Worm (Caenorhabditis elegans) whole organism, L3 larva: ENCODE data around the gene T26G10.1.

Experiments
- R02D3.7 ChIP-seq: fragments of 150-350 bp; optimal IDR thresholded peaks from 2 replicates; lab custom pipeline; 2014; ENCODE audit warnings: missing biosample characterization, missing genetic modification characterization
- ZK546.5 ChIP-seq: sonication (generic microtip); optimal IDR thresholded peaks from 2 replicates; lab custom pipeline; 2017; ENCODE audit warnings: missing biosample characterization, missing genetic modification characterization
- aly-2 ChIP-seq: fragments of 150-350 bp; optimal IDR thresholded peaks from 2 replicates; lab custom pipeline; 2014; ENCODE audit warnings: missing biosample characterization, missing genetic modification characterization
- ama-1 ChIP-seq: fragments of 150-350 bp; optimal IDR thresholded peaks from 2 replicates; lab custom pipeline; 2018
- ceh-16 ChIP-seq: sonication (generic microtip); optimal IDR thresholded peaks from 2 replicates; lab custom pipeline; 2017; ENCODE audit warnings: missing biosample characterization, missing genetic modification characterization
- ceh-28 ChIP-seq: fragments of 150-350 bp; optimal IDR thresholded peaks from 2 replicates; lab custom pipeline; 2014; ENCODE audit warnings: missing biosample characterization, missing genetic modification reagents, missing genetic modification characterization
- ceh-82 ChIP-seq: fragments of 150-350 bp; optimal IDR thresholded peaks from 2 replicates; lab custom pipeline; 2014; ENCODE audit warnings: missing biosample characterization, missing genetic modification characterization
- ceh-9 ChIP-seq: sonication (generic microtip); optimal IDR thresholded peaks from 2 replicates; lab custom pipeline; 2018; ENCODE audit warnings: missing biosample characterization, missing genetic modification characterization
- daf-12 ChIP-seq: fragments of 150-350 bp; optimal IDR thresholded peaks from 2 replicates; lab custom pipeline; 2014; ENCODE audit warnings: missing biosample characterization, missing genetic modification reagents, missing genetic modification characterization
- egl-27 ChIP-seq: sonication (generic microtip); optimal IDR thresholded peaks from 4 replicates; lab custom pipeline; 2017; ENCODE audit warnings: missing biosample characterization, missing genetic modification reagents, missing genetic modification characterization
- egl-5 ChIP-seq: fragments of 150-350 bp; optimal IDR thresholded peaks from 2 replicates; lab custom pipeline; 2017; ENCODE audit warnings: missing biosample characterization, missing genetic modification reagents, missing genetic modification characterization, inconsistent platforms
- elt-2 ChIP-seq: sonication (generic microtip); optimal IDR thresholded peaks from 2 replicates; lab custom pipeline; 2016; ENCODE audit warnings: missing genetic modification reagents, mild to moderate bottlenecking, missing genetic modification characterization, missing compliant biosample characterization
- elt-3 ChIP-seq, 3 experiments: fragments of 150-350 bp in 1 of 3; sonication (generic microtip) in 2 of 3; optimal IDR thresholded peaks; 2 replicates in 2 of 3; 4 replicates in 1 of 3; lab custom pipeline; 2014 to 2017; ENCODE audit warnings: missing biosample characterization in 3 of 3, missing genetic modification characterization in 3 of 3
- eor-1 ChIP-seq, 2 experiments: fragments of 150-350 bp; optimal IDR thresholded peaks; 2 replicates each; lab custom pipeline; 2014 to 2018; ENCODE audit warnings: missing biosample characterization in 2 of 2, missing genetic modification characterization in 2 of 2
- fkh-10 ChIP-seq: sonication (generic microtip); optimal IDR thresholded peaks from 2 replicates; lab custom pipeline; 2017; ENCODE audit warnings: missing biosample characterization, missing genetic modification reagents, missing genetic modification characterization
- fkh-2 ChIP-seq: fragments of 150-350 bp; optimal IDR thresholded peaks from 2 replicates; lab custom pipeline; 2014; ENCODE audit warnings: missing biosample characterization, missing genetic modification reagents, missing genetic modification characterization
- fos-1 ChIP-seq: fragments of 150-350 bp; optimal IDR thresholded peaks from 2 replicates; lab custom pipeline; 2014; ENCODE audit warnings: missing biosample characterization, missing genetic modification characterization
- hmg-11 ChIP-seq: sonication (generic microtip); optimal IDR thresholded peaks from 2 replicates; lab custom pipeline; 2016; ENCODE audit warnings: missing genetic modification characterization, missing compliant biosample characterization
- jun-1 ChIP-seq: fragments of 150-350 bp; optimal IDR thresholded peaks from 2 replicates; lab custom pipeline; 2014; ENCODE audit warnings: missing biosample characterization, missing genetic modification reagents, missing genetic modification characterization
- lin-39 ChIP-seq: fragments of 150-350 bp; optimal IDR thresholded peaks from 2 replicates; lab custom pipeline; 2018; ENCODE audit warnings: missing biosample characterization, missing genetic modification reagents, missing genetic modification characterization
- mdl-1 ChIP-seq: fragments of 150-350 bp; optimal IDR thresholded peaks from 2 replicates; lab custom pipeline; 2014; ENCODE audit warnings: missing biosample characterization, missing genetic modification characterization
- nfya-1 ChIP-seq: sonication (generic microtip); optimal IDR thresholded peaks from 2 replicates; lab custom pipeline; 2017; ENCODE audit warnings: missing genetic modification characterization, mild to moderate bottlenecking, missing compliant biosample characterization, antibody characterized with exemption, moderate library complexity; ENCODE audit not compliant: insufficient read depth
- nhr-23 ChIP-seq: fragments of 150-350 bp; optimal IDR thresholded peaks from 2 replicates; lab custom pipeline; 2014; ENCODE audit warnings: missing biosample characterization, missing genetic modification reagents, missing genetic modification characterization
- nhr-237 ChIP-seq: fragments of 150-350 bp; optimal IDR thresholded peaks from 2 replicates; lab custom pipeline; 2014; ENCODE audit warnings: missing biosample characterization, missing genetic modification characterization
- nhr-25 ChIP-seq: sonication (generic microtip); optimal IDR thresholded peaks from 2 replicates; lab custom pipeline; 2017; ENCODE audit warnings: missing biosample characterization, missing genetic modification characterization
- nhr-28 ChIP-seq: fragments of 150-350 bp; optimal IDR thresholded peaks from 2 replicates; lab custom pipeline; 2014; ENCODE audit warnings: missing biosample characterization, missing genetic modification characterization
- nhr-43 ChIP-seq: sonication (generic microtip); optimal IDR thresholded peaks from 2 replicates; lab custom pipeline; 2016; ENCODE audit warnings: mild to moderate bottlenecking, missing genetic modification characterization, missing compliant biosample characterization; ENCODE audit not compliant: poor library complexity, severe bottlenecking
- nhr-67 ChIP-seq: fragments of 150-350 bp; optimal IDR thresholded peaks from 2 replicates; lab custom pipeline; 2014; ENCODE audit warnings: missing biosample characterization, missing genetic modification characterization
- nhr-76 ChIP-seq: fragments of 150-350 bp; sonication (generic microtip); optimal IDR thresholded peaks from 5 replicates; lab custom pipeline; 2014; ENCODE audit warnings: missing biosample characterization, missing genetic modification characterization
- nhr-77 ChIP-seq: fragments of 150-350 bp; optimal IDR thresholded peaks from 2 replicates; lab custom pipeline; 2014; ENCODE audit warnings: missing biosample characterization, missing genetic modification characterization
- pha-4 ChIP-seq: fragments of 150-350 bp; optimal IDR thresholded peaks from 2 replicates; lab custom pipeline; 2014; ENCODE audit warnings: missing biosample characterization, missing genetic modification reagents, missing genetic modification characterization
- pqm-1 ChIP-seq: fragments of 150-350 bp; optimal IDR thresholded peaks from 2 replicates; lab custom pipeline; 2017; ENCODE audit warnings: missing biosample characterization, missing genetic modification characterization, inconsistent platforms
- snpc-4 ChIP-seq: fragments of 150-350 bp; optimal IDR thresholded peaks from 2 replicates; lab custom pipeline; 2014; ENCODE audit warnings: missing biosample characterization, missing genetic modification characterization
- tbx-2 ChIP-seq: sonication (generic microtip); optimal IDR thresholded peaks from 2 replicates; lab custom pipeline; 2016; ENCODE audit warnings: mild to moderate bottlenecking, missing genetic modification characterization, missing compliant biosample characterization
- unc-39 ChIP-seq: sonication (generic microtip); optimal IDR thresholded peaks from 4 replicates; lab custom pipeline; 2017; ENCODE audit warnings: missing biosample characterization, missing genetic modification characterization
- unc-62 ChIP-seq: fragments of 150-350 bp; sonication (generic microtip); optimal IDR thresholded peaks from 4 replicates; lab custom pipeline; 2014; ENCODE audit warnings: missing biosample characterization, missing genetic modification reagents, missing genetic modification characterization
- zag-1 ChIP-seq: fragments of 150-350 bp; optimal IDR thresholded peaks from 2 replicates; lab custom pipeline; 2014; ENCODE audit warnings: missing biosample characterization, missing genetic modification characterization
- ztf-11 ChIP-seq: fragments of 150-350 bp; optimal IDR thresholded peaks from 2 replicates; lab custom pipeline; 2014; ENCODE audit warnings: missing biosample characterization, missing genetic modification characterization

The T26G10.1 gene

ce11 chrIII:9443417-9444027, 37.1 kb upstream of the T26G10.1 start, which contains the start of gene pir-2 (continued):
- no peak for TF ChIP-seq aly-2
- no peak for TF ChIP-seq ceh-16 (tag; lab: Kevin White, UChicago)
- TF ChIP-seq tbx-2 = no peak
- TF ChIP-seq ceh-82 (tag; lab: Kevin White, UChicago) = peak; percentile 14
- TF ChIP-seq pha-4 (tag; lab: Kevin White, UChicago) = peak; percentile 92
- no peak for TF ChIP-seq nhr-77 (tag; lab: Kevin White, UChicago)
- TF ChIP-seq zag-1 (tag; lab: Kevin White, UChicago) = peak; percentile 11
- TF ChIP-seq egl-27 (tag; lab: Kevin White, UChicago) = no peak
- TF ChIP-seq R02D3.7 = peak; percentile 74
- TF ChIP-seq unc-62 = no peak
- TF ChIP-seq nhr-23 (tag; lab: Kevin White, UChicago) = peak; percentile 89
- TF ChIP-seq nhr-25 = peak; percentile 85
- TF ChIP-seq nhr-43 (tag; lab: Kevin White, UChicago) = peak; percentile 21
- peak; percentile 79 for TF ChIP-seq snpc-4 (tag; lab: Kevin White, UChicago)
- TF ChIP-seq eor-1 (tag; optimal IDR thresholded peaks at IDR 0.05; lab: Kevin White, UChicago) = no peak

DNA sequence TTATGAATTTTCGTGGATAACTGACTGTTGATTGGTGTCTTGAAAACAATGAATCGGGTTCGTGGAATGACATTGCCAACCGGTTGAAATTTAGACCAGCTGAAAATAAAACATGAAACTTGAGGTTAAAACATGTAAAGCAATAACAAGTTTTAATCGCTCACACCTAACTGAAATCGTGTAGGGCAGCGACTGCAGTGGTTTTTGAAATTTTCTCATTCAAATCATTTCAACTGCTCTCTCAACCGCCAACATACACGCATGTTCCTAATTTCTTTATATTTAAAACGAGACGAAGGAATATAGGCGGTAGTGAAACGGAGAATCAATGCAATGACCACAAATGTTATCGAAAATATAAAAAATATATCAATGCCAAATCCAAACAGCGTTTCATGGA, 36.4 kb upstream of the T26G10.1 start:
- TF ChIP-seq jun-1 (tag; lab: Kevin White, UChicago) (no peak), tbx-2 (no peak), R02D3.7 (no peak), fos-1 (tag; lab: Kevin White, UChicago) (no peak), pqm-1 (tag; lab: Kevin White, UChicago) (no peak), nfya-1 (no peak), mdl-1 (tag; lab: Kevin White, UChicago) (no peak), ceh-9 (tag; lab: Kevin White, UChicago) (no peak), ZK546.5 (tag; lab: Kevin White, UChicago) (no peak), ama-1 (no peak), nhr-77 (tag; lab: Kevin White, UChicago) (no peak), elt-3 (tag; optimal IDR thresholded peaks at IDR 0.05; lab: Kevin White, UChicago) (no peak), zag-1 (tag; lab: Kevin White, UChicago) (no peak)

DNA sequence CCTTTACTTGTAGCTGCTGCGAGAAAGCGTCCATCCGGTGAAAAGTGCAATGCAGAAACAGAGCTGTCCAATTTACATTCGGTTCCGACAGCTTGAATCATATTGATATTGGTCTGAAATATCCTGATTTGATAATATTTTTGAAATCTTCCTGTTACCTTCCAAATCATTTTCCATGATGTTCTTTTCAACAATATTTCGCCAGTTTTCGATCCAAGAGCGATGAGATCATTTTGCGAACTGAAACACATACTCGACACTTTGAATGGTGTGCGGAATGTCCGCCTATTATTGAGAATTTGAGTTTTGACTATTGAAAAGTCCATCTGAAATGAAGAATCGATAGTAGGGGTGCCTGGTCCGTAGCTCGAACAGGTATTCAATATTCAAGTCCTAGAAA, 34.7 kb upstream of the T26G10.1 start, which contains the start of gene emb-30:
Gene emb-30 (minus strand): TSS at position 328 of the 400 bp plus-strand sequence.
- TF ChIP-seq aly-2 (no peak), nhr-28 (tag; lab: Kevin White, UChicago) (no peak), fkh-10 (no peak), ama-1 (peak; percentile 4), ceh-28 (tag; lab: Kevin White, UChicago) (no peak), jun-1 (tag; lab: Kevin White, UChicago) (no peak), elt-2 (tag; lab: Kevin White, UChicago) (peak; percentile 3)

ce11 chrIII:9439399-9439798, 33.0 kb upstream of the T26G10.1 start, which contains the start of gene F54C8.1:
Gene F54C8.1 (plus strand): TSS chrIII:9439699.
- TF ChIP-seq elt-2 (tag; lab: Kevin White, UChicago) = no peak
- TF ChIP-seq R02D3.7 = no peak
- TF ChIP-seq elt-3 (tag; optimal IDR thresholded peaks at IDR 0.05; lab: Kevin White, UChicago) = no peak
- TF ChIP-seq tbx-2 = no peak
- no peak for TF ChIP-seq nhr-237
- TF ChIP-seq daf-12 (tag; lab: Kevin White, UChicago) = no peak
- no peak for TF ChIP-seq fkh-2 (tag; lab: Kevin White, UChicago)
- no peak for TF ChIP-seq ceh-28 (tag; lab: Kevin White, UChicago)
- no peak for TF ChIP-seq ceh-16 (tag; lab: Kevin White, UChicago)
- no peak for TF ChIP-seq egl-5 (tag; lab: Kevin White, UChicago)
- no peak for TF ChIP-seq aly-2
- no peak for TF ChIP-seq unc-39
- TF ChIP-seq nhr-76 (tag; lab: Kevin White, UChicago) = no peak
- TF ChIP-seq pha-4 (tag; lab: Kevin White, UChicago) = no peak
- no peak for TF ChIP-seq lin-39 (tag; lab: Kevin White, UChicago)
- TF ChIP-seq nhr-67 (tag; lab: Kevin White, UChicago) = no peak
- TF ChIP-seq hmg-11 = no peak
- TF ChIP-seq ztf-11 = no peak
- no peak for TF ChIP-seq pqm-1 (tag; lab: Kevin White, UChicago)
